Worm (Caenorhabditis elegans): ENCODE data around the gene F40A3.2.

F40A3.2 gene

DNA sequence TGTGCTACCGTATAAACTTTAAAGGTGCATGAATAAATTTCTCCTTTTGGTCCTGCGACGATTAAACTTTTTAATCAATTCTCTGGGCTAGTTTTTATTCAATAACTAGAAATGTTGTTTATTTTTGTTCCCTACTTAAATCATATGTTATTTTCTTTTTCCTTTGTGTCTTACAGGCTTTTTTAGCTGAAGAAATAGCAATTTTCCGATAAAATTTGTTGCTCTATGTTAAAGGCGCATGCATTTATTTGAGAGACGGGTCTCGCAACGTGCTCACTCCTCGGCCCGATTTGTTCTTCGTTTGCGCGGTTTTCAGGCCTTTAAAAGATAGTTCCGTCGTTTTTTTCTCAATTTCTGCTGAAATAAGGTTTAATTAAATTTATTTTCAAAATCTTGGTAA is 24.8 kb upstream of the F40A3.2 start (continued):
- peak; percentile 47 for TF ChIP-seq dpl-1 (GFP tag; optimal IDR thresholded peaks at IDR 0.05)
- no peak for TF ChIP-seq rec-8 (tag; optimal IDR thresholded peaks at IDR 0.05)
- no peak for TF ChIP-seq ztf-28 (GFP tag; IDR thresholded peaks at IDR 0.05)
- no peak for TF ChIP-seq nhr-120 (GFP tag; IDR thresholded peaks at IDR 0.05)
- TF ChIP-seq mcd-1 (GFP tag; IDR thresholded peaks at IDR 0.05), result no peak
- TF ChIP-seq die-1 (tag; optimal IDR thresholded peaks at IDR 0.05), result no peak
- TF ChIP-seq rcor-1 (GFP tag; IDR thresholded peaks at IDR 0.05), result no peak
- TF ChIP-seq sptf-2 (GFP tag; optimal IDR thresholded peaks at IDR 0.05), result no peak
- no peak for TF ChIP-seq ztf-3 (GFP tag; optimal IDR thresholded peaks at IDR 0.05)
- TF ChIP-seq F22D6.2 (tag; optimal IDR thresholded peaks at IDR 0.05), result no peak
- TF ChIP-seq zfh-2 (GFP tag; conservative IDR thresholded peaks at IDR 0.05), result no peak
- peak; percentile 64 for TF ChIP-seq hsf-1 (GFP tag; IDR thresholded peaks at IDR 0.05)
- no peak for TF ChIP-seq tlf-1 (GFP tag; optimal IDR thresholded peaks at IDR 0.05)
- TF ChIP-seq lsl-1 (GFP tag; optimal IDR thresholded peaks at IDR 0.05), result peak; percentile 84
- peak; percentile 87 for TF ChIP-seq F33H1.4 (GFP tag; IDR thresholded peaks at IDR 0.05)
- TF ChIP-seq snpc-1.3 (tag; optimal IDR thresholded peaks at IDR 0.05; ENCODE audit: insufficient read depth), result peak; percentile 14

DNA sequence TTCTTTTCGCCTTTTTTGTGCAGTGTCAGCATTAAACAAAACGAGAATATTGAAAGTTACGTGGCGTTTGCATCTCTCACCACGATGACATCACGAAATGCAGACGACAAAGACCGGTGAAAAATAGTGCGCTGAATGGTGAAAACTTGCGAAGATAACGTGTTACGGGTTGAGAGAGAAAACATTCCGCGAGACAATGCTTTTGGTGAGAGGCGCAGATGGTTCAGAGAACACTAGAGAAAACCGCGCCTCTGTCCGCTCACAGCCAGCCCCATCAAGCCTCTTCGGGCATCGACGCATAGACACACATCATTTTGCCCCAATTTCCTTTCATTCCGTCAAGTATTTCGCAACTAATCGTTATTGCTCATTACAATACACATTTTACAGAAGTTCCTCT is 24.1 kb upstream of the F40A3.2 start, which contains the start of the genes C37C3.9 and C37C3.18:
Gene C37C3.9, minus strand, starts transcription at position 98 of the 400 bp plus-strand sequence.
Gene C37C3.18, plus strand, starts transcription at position 391 of the 400 bp plus-strand sequence.
- TF ChIP-seq D2030.7 (GFP tag; IDR thresholded peaks at IDR 0.05) (no peak), B0336.3 (GFP tag; IDR thresholded peaks at IDR 0.05) (peak; percentile 70; the same call in 1 of the 2 replicates), ztf-26 (tag; optimal IDR thresholded peaks at IDR 0.05) (no peak), ama-1 (optimal IDR thresholded peaks at IDR 0.05) (no peak), ama-1 (GFP tag; optimal IDR thresholded peaks at IDR 0.05) (no peak), egrh-3 (GFP tag; IDR thresholded peaks at IDR 0.05) (0 out of 2 replicates have a peak, but pooled peaks have one; percentile 27), atf-7 (tag; optimal IDR thresholded peaks at IDR 0.05) (peak; percentile 91), cebp-2 (GFP tag; IDR thresholded peaks at IDR 0.05) (no peak), ekl-4 (GFP tag; IDR thresholded peaks at IDR 0.05) (peak; percentile 74; the same call in 1 of the 2 replicates), repo-1 (tag; optimal IDR thresholded peaks at IDR 0.05) (peak; percentile 50), dpff-1 (tag; optimal IDR thresholded peaks at IDR 0.05) (no peak), lir-1 (GFP tag; conservative IDR thresholded peaks at IDR 0.05) (no peak), somi-1 (GFP tag; optimal IDR thresholded peaks at IDR 0.05) (peak; percentile 50), dox-1 (GFP tag; IDR thresholded peaks at IDR 0.05) (peak; percentile 82), ceh-100 (GFP tag; IDR thresholded peaks at IDR 0.05) (no peak), Y53G8AR.9 (GFP tag; conservative IDR thresholded peaks at IDR 0.05) (0 out of 2 replicates have a peak, but pooled peaks have one; percentile 11), nfyb-1 (GFP tag; IDR thresholded peaks at IDR 0.05) (peak; percentile 86), attf-3 (GFP tag; conservative IDR thresholded peaks at IDR 0.05) (no peak), hsf-1 (GFP tag; IDR thresholded peaks at IDR 0.05) (0 out of 2 replicates have a peak, but pooled peaks have one; percentile 32), F10E7.11 (tag; optimal IDR thresholded peaks at IDR 0.05) (no peak), ztf-22 (GFP tag; optimal IDR thresholded peaks at IDR 0.05) (peak; percentile 16), lsy-27 (tag; optimal IDR thresholded peaks at IDR 0.05; ENCODE audit: borderline replicate concordance, insufficient read depth) (no peak), T26A5.8 (tag; optimal IDR thresholded peaks at IDR 0.05) (no peak), hlh-12 (tag; optimal IDR thresholded peaks at IDR 0.05) (no peak), rpc-1 (optimal IDR thresholded peaks at IDR 0.05) (no peak), rpc-1 (tag; optimal IDR thresholded peaks at IDR 0.05) (no peak), snpc-4 (GFP tag; optimal IDR thresholded peaks at IDR 0.05) (no peak), snpc-4 (tag; optimal IDR thresholded peaks at IDR 0.05) (peak; percentile 72 to 79 (median 76)), nhr-80 (tag; optimal IDR thresholded peaks at IDR 0.05) (peak; percentile 71), let-607 (tag; optimal IDR thresholded peaks at IDR 0.05) (peak; percentile 73 to 90), F37B4.10 (GFP tag; IDR thresholded peaks at IDR 0.05) (no peak), pha-4 (tag; optimal IDR thresholded peaks at IDR 0.05) (no peak), ZK185.1 (tag; optimal IDR thresholded peaks at IDR 0.05; ENCODE audit: poor library complexity, severe bottlenecking) (peak; percentile 12), attf-5 (GFP tag; optimal IDR thresholded peaks at IDR 0.05) (peak; percentile 65)

Measured in whole organism, young adult.